Fruit fly (Drosophila melanogaster) whole organism: Measurements from ENCODE around the gene CG13314.

Source experiments
- CG8478 ChIP-seq: fragments of >200 bp; optimal IDR thresholded peaks from 2 replicates; lab custom pipeline; 2018; ENCODE audit warnings: inconsistent platforms
- Dll ChIP-seq: fragments of >200 bp; optimal IDR thresholded peaks from 2 replicates; lab custom pipeline; 2017
- EcR ChIP-seq, 2 experiments: fragments of >200 bp; optimal IDR thresholded peaks; 2 replicates each; lab custom pipeline; 2017; ENCODE audit warnings: missing biosample characterization in 2 of 2, missing genetic modification characterization in 2 of 2, missing genetic modification reagents in 2 of 2
- pan ChIP-seq: fragments of >200 bp; optimal IDR thresholded peaks from 2 replicates; lab custom pipeline; 2017
- psq ChIP-seq: fragments of >200 bp; optimal IDR thresholded peaks from 2 replicates; lab custom pipeline; 2017
- usp ChIP-seq: fragments of >200 bp; optimal IDR thresholded peaks from 2 replicates; lab custom pipeline; 2017; ENCODE audit warnings: missing biosample characterization, missing genetic modification characterization, mixed read lengths

- TF ChIP-seq pan (lab: Kevin White, UChicago): no peak
- no peak for TF ChIP-seq psq
- TF ChIP-seq usp (GFP tag; lab: Kevin White, UChicago): no peak
- TF ChIP-seq CG8478 (lab: Kevin White, UChicago): no peak
- TF ChIP-seq Dll (lab: Kevin White, UChicago): no peak
- no peak for TF ChIP-seq EcR (GFP tag; optimal IDR thresholded peaks at IDR 0.05; lab: Kevin White, UChicago)
Observed at dm6 chr3L:9017414-9017813, 35.8 kb downstream of the CG13314 start.
